Fruit fly (Drosophila melanogaster) whole organism, wandering third instar larva: ENCODE data around the gene CG11309.

ENCODE experiments used
- HLH106 ChIP-seq: fragments of 200-800 bp; optimal IDR thresholded peaks from 3 replicates; lab custom pipeline; 2019; ENCODE audit warnings: missing biosample characterization, mild to moderate bottlenecking, missing genetic modification characterization, moderate library complexity
- Hr78 ChIP-seq: fragments of >200 bp; optimal IDR thresholded peaks from 2 replicates; lab custom pipeline; 2017; ENCODE audit warnings: missing biosample characterization, missing genetic modification characterization
- Rel ChIP-seq, 2 experiments: fragments of 200-800 bp; sonication (Bioruptor generic) in 1 of 2; optimal IDR thresholded peaks; 2 replicates in 1 of 2; 3 replicates in 1 of 2; lab custom pipeline; 2016 to 2019; ENCODE audit warnings: mild to moderate bottlenecking in 2 of 2, missing biosample characterization in 2 of 2, missing genetic modification characterization in 2 of 2, moderate library complexity in 1 of 2
- br ChIP-seq: fragments of 200-800 bp; sonication (Bioruptor generic); optimal IDR thresholded peaks from 2 replicates; lab custom pipeline; 2016; ENCODE audit warnings: missing biosample characterization, missing genetic modification characterization
- h ChIP-seq: fragments of 200-800 bp; sonication (Bioruptor generic); optimal IDR thresholded peaks from 3 replicates; lab custom pipeline; 2016; ENCODE audit warnings: missing biosample characterization, mild to moderate bottlenecking, missing genetic modification characterization
- lola ChIP-seq: fragments of >200 bp; optimal IDR thresholded peaks from 2 replicates; lab custom pipeline; 2017; ENCODE audit warnings: missing biosample characterization, missing genetic modification characterization
- psq ChIP-seq: fragments of 200-800 bp; sonication (Bioruptor generic); optimal IDR thresholded peaks from 3 replicates; lab custom pipeline; 2017; ENCODE audit warnings: missing biosample characterization, mild to moderate bottlenecking, missing genetic modification characterization, moderate library complexity
- rgr ChIP-seq: fragments of 200-800 bp; sonication (Bioruptor generic); optimal IDR thresholded peaks from 3 replicates; lab custom pipeline; 2016; ENCODE audit warnings: missing biosample characterization, mild to moderate bottlenecking, missing genetic modification characterization
- usp ChIP-seq: fragments of >200 bp; optimal IDR thresholded peaks from 2 replicates; lab custom pipeline; 2017; ENCODE audit warnings: missing biosample characterization, missing genetic modification characterization

- TF ChIP-seq h (GFP tag; lab: Kevin White, UChicago) (no peak), rgr (GFP tag; lab: Kevin White, UChicago) (no peak), usp (GFP tag; lab: Kevin White, UChicago) (no peak), br (no peak), Rel (GFP tag; optimal IDR thresholded peaks at IDR 0.05; lab: Kevin White, UChicago) (no peak), Rel (tag; optimal IDR thresholded peaks at IDR 0.05; lab: Kevin White, UChicago) (peak; percentile 8), lola (no peak), psq (GFP tag; lab: Kevin White, UChicago) (no peak), HLH106 (no peak), Hr78 (no peak)
Observed at dm6 chr3L:21261403-21262164, 42.9 kb downstream of the CG11309 start.
